Worm (Caenorhabditis elegans): ENCODE data around the gene wdr-46.

The wdr-46 gene

ce11 chrIV:12350235-12350634, 21.8 kb upstream of the wdr-46 start:
- TF ChIP-seq fkh-10 (GFP tag; optimal IDR thresholded peaks at IDR 0.05) (peak; percentile 66), snpc-4 (tag; optimal IDR thresholded peaks at IDR 0.05) (no peak)

ce11 chrIV:12359979-12360378, 12.1 kb upstream of the wdr-46 start:
- TF ChIP-seq efl-1 (optimal IDR thresholded peaks at IDR 0.05) = no peak
- TF ChIP-seq efl-1 (GFP tag; optimal IDR thresholded peaks at IDR 0.05 in 1 of 2) = peak in 1 of 2 experiments; percentile 30
- no peak for TF ChIP-seq lsy-2 (tag; optimal IDR thresholded peaks at IDR 0.05)
- peak; percentile 24 for TF ChIP-seq ceh-63 (GFP tag; optimal IDR thresholded peaks at IDR 0.05)

ce11 chrIV:12360742-12361195, 11.3 kb upstream of the wdr-46 start, which contains the start of gene sec-24.2:
sec-24.2 (minus strand) TSS chrIV:12360792.
- no peak for TF ChIP-seq jun-1 (tag; optimal IDR thresholded peaks at IDR 0.05)
- TF ChIP-seq skn-1 (tag; optimal IDR thresholded peaks at IDR 0.05) = no peak
- TF ChIP-seq nhr-11 (tag; optimal IDR thresholded peaks at IDR 0.05) = no peak
- TF ChIP-seq nhr-77 (tag; optimal IDR thresholded peaks at IDR 0.05) = no peak

ce11 chrIV:12361392-12362092, 10.5 kb upstream of the wdr-46 start, which contains the start of the genes ccr-4 and ZC518.8:
ccr-4 (plus strand) TSS chrIV:12361542.
ZC518.8 (minus strand) TSS chrIV:12361908.
- no peak for TF ChIP-seq xbp-1 (tag; optimal IDR thresholded peaks at IDR 0.05)
- TF ChIP-seq elt-3 (tag; optimal IDR thresholded peaks at IDR 0.05) = no peak
- TF ChIP-seq nhr-12 (tag; optimal IDR thresholded peaks at IDR 0.05) = no peak
- no peak for TF ChIP-seq lin-39 (tag; optimal IDR thresholded peaks at IDR 0.05)
- peak; percentile 33 to 87 for TF ChIP-seq lsy-2 (tag; optimal IDR thresholded peaks at IDR 0.05)
- peak; percentile 22 for TF ChIP-seq blmp-1 (tag; optimal IDR thresholded peaks at IDR 0.05)
- TF ChIP-seq ces-1 (GFP tag; optimal IDR thresholded peaks at IDR 0.05) = no peak
- no peak for TF ChIP-seq lin-35 (GFP tag; optimal IDR thresholded peaks at IDR 0.05)
- TF ChIP-seq nhr-47 (tag; optimal IDR thresholded peaks at IDR 0.05) = no peak
- no peak for TF ChIP-seq pax-3 (tag; optimal IDR thresholded peaks at IDR 0.05)
- no peak for TF ChIP-seq swsn-7 (tag; optimal IDR thresholded peaks at IDR 0.05)
- peak in 1 of 3 experiments; percentile 9 for TF ChIP-seq dpl-1 (GFP tag; optimal IDR thresholded peaks at IDR 0.05)
- no peak for TF ChIP-seq jun-1 (tag; optimal IDR thresholded peaks at IDR 0.05)
- no peak for TF ChIP-seq alr-1 (tag; optimal IDR thresholded peaks at IDR 0.05; ENCODE audit: borderline replicate concordance)

ce11 chrIV:12364964-12365363, 7.1 kb upstream of the wdr-46 start:
- TF ChIP-seq ceh-8 (GFP tag; optimal IDR thresholded peaks at IDR 0.05) (no peak), lin-14 (GFP tag; optimal IDR thresholded peaks at IDR 0.05) (peak; percentile 15), nhr-47 (tag; optimal IDR thresholded peaks at IDR 0.05) (no peak), unc-86 (tag; optimal IDR thresholded peaks at IDR 0.05) (no peak), efl-1 (optimal IDR thresholded peaks at IDR 0.05) (no peak), efl-1 (GFP tag; optimal IDR thresholded peaks at IDR 0.05 in 1 of 2) (peak in 1 of 2 experiments; percentile 90), unc-98 (GFP tag; IDR thresholded peaks at IDR 0.05) (no peak), sup-37 (GFP tag; optimal IDR thresholded peaks at IDR 0.05) (no peak), aly-2 (tag; optimal IDR thresholded peaks at IDR 0.05) (no peak), sptf-1 (tag; optimal IDR thresholded peaks at IDR 0.05) (no peak)

- TF ChIP-seq nhr-77 (tag; optimal IDR thresholded peaks at IDR 0.05) (no peak), blmp-1 (tag; optimal IDR thresholded peaks at IDR 0.05) (peak; percentile 11), pax-3 (tag; optimal IDR thresholded peaks at IDR 0.05) (no peak), lin-35 (GFP tag; optimal IDR thresholded peaks at IDR 0.05) (no peak)
Measured at ce11 chrIV:12366571-12366970, 5.5 kb upstream of the wdr-46 start.

- TF ChIP-seq hpl-2 (GFP tag; optimal IDR thresholded peaks at IDR 0.05) (no peak), egl-13 (tag; optimal IDR thresholded peaks at IDR 0.05) (no peak), ceh-8 (GFP tag; optimal IDR thresholded peaks at IDR 0.05) (no peak), ztf-4 (tag; optimal IDR thresholded peaks at IDR 0.05) (no peak), snu-23 (GFP tag; optimal IDR thresholded peaks at IDR 0.05) (no peak), hlh-4 (tag; optimal IDR thresholded peaks at IDR 0.05) (no peak), grh-1 (GFP tag; IDR thresholded peaks at IDR 0.05) (no peak), lin-13 (GFP tag; optimal IDR thresholded peaks at IDR 0.05) (no peak), C04F5.9 (tag; optimal IDR thresholded peaks at IDR 0.05) (no peak), nhr-85 (tag) (no peak), unc-98 (GFP tag; IDR thresholded peaks at IDR 0.05) (no peak), nhr-71 (tag; optimal IDR thresholded peaks at IDR 0.05) (no peak), sox-4 (tag; optimal IDR thresholded peaks at IDR 0.05) (no peak), lin-15B (tag; optimal IDR thresholded peaks at IDR 0.05) (no peak)
Measured at ce11 chrIV:12371340-12371739, 713 bp upstream of the wdr-46 start.

Measured in whole organism, L1 larva.